Fruit fly (Drosophila melanogaster) whole organism, embryonic: ENCODE measurements around the gene Art2.

Experiments
- Ada2b ChIP-seq: fragments of 200-800 bp; sonication (Bioruptor generic); IDR thresholded peaks from 2 replicates; pipeline ENCODE4 v1.3.6; 2022; ENCODE audit warnings: missing biosample characterization, missing genetic modification characterization
- BEAF-32 ChIP-seq: fragments of 200-800 bp; sonication (Bioruptor generic); optimal IDR thresholded peaks from 3 replicates; lab custom pipeline; 2017; ENCODE audit warnings: missing biosample characterization, missing genetic modification characterization, mild to moderate bottlenecking, moderate library complexity, missing genetic modification reagents
- CG10462 ChIP-seq: fragments of 200-800 bp; sonication (Bioruptor generic); optimal IDR thresholded peaks from 2 replicates; lab custom pipeline; 2016; ENCODE audit warnings: missing biosample characterization, missing genetic modification characterization
- CG10654 ChIP-seq: fragments of 200-800 bp; sonication (Bioruptor generic); optimal IDR thresholded peaks from 2 replicates; lab custom pipeline; 2016; ENCODE audit warnings: missing biosample characterization, missing genetic modification characterization
- CG10959 ChIP-seq: fragments of 200-800 bp; sonication (Bioruptor generic); IDR thresholded peaks from 2 replicates; pipeline ENCODE4 v1.3.6; 2022; ENCODE audit warnings: missing biosample characterization, missing genetic modification characterization
- CG10979 ChIP-seq: fragments of 200-800 bp; sonication (Bioruptor generic); optimal IDR thresholded peaks from 2 replicates; lab custom pipeline; 2018; ENCODE audit warnings: missing biosample characterization, mild to moderate bottlenecking, missing genetic modification characterization, moderate library complexity
- CG15601 ChIP-seq: fragments of 200-800 bp; sonication (Bioruptor generic); optimal IDR thresholded peaks from 3 replicates; lab custom pipeline; 2019; ENCODE audit warnings: missing biosample characterization, mild to moderate bottlenecking, missing genetic modification characterization, moderate library complexity
- CG17802 ChIP-seq: fragments of 200-800 bp; sonication (Bioruptor generic); optimal IDR thresholded peaks from 2 replicates; lab custom pipeline; 2018; ENCODE audit warnings: missing biosample characterization, mild to moderate bottlenecking, missing genetic modification characterization, moderate library complexity
- CG18619 ChIP-seq: fragments of 200-800 bp; sonication (Bioruptor generic); optimal IDR thresholded peaks from 3 replicates; lab custom pipeline; 2017; ENCODE audit warnings: missing biosample characterization, mild to moderate bottlenecking, missing genetic modification characterization
- CG2116 ChIP-seq: fragments of 200-800 bp; sonication (Bioruptor generic); optimal IDR thresholded peaks from 3 replicates; lab custom pipeline; 2018; ENCODE audit warnings: missing biosample characterization, mild to moderate bottlenecking, missing genetic modification characterization
- CG3847 ChIP-seq: fragments of 200-800 bp; sonication (Bioruptor generic); IDR thresholded peaks from 2 replicates; pipeline ENCODE4 v1.3.6; 2022; ENCODE audit warnings: missing biosample characterization, missing genetic modification characterization
- CG4730 ChIP-seq: fragments of 200-800 bp; sonication (Bioruptor generic); IDR thresholded peaks from 2 replicates; pipeline ENCODE4 v1.3.6; 2022; ENCODE audit warnings: missing biosample characterization, missing genetic modification characterization
- CG6854 ChIP-seq: fragments of 200-800 bp; sonication (Bioruptor generic); optimal IDR thresholded peaks from 3 replicates; lab custom pipeline; 2017; ENCODE audit warnings: missing biosample characterization, mild to moderate bottlenecking, missing genetic modification characterization
- CG7372 ChIP-seq: fragments of 200-800 bp; sonication (Bioruptor generic); IDR thresholded peaks from 2 replicates; pipeline ENCODE4 v1.3.6; 2022; ENCODE audit warnings: missing biosample characterization, missing genetic modification characterization
- CG7556 ChIP-seq: fragments of 200-800 bp; sonication (Bioruptor generic); optimal IDR thresholded peaks from 2 replicates; lab custom pipeline; 2017; ENCODE audit warnings: missing biosample characterization, mild to moderate bottlenecking, missing genetic modification characterization
- Dfd ChIP-seq, 2 experiments: fragments of >200 bp; optimal IDR thresholded peaks; 2 replicates each; lab custom pipeline; 2017; ENCODE audit warnings: missing biosample characterization in 2 of 2, missing genetic modification characterization in 2 of 2
- E2f1 ChIP-seq: fragments of 200-800 bp; sonication (Bioruptor generic); IDR thresholded peaks from 2 replicates; pipeline ENCODE4 v1.3.6; 2022; ENCODE audit warnings: missing biosample characterization, missing genetic modification characterization
- Gsc ChIP-seq: fragments of 200-800 bp; sonication (Bioruptor generic); IDR thresholded peaks from 2 replicates; pipeline ENCODE4 v1.3.6; 2022; ENCODE audit warnings: missing biosample characterization, missing genetic modification characterization
- Gug ChIP-seq: fragments of 200-800 bp; sonication (Bioruptor generic); IDR thresholded peaks from 4 replicates; pipeline ENCODE4 v1.3.6; 2022; ENCODE audit warnings: missing biosample characterization, missing genetic modification characterization
- HHEX ChIP-seq: fragments of 200-800 bp; sonication (Bioruptor generic); optimal IDR thresholded peaks from 3 replicates; lab custom pipeline; 2017; ENCODE audit warnings: missing biosample characterization, mild to moderate bottlenecking, missing genetic modification characterization, missing genetic modification reagents
- Hey ChIP-seq: fragments of 200-800 bp; sonication (Bioruptor generic); optimal IDR thresholded peaks from 3 replicates; lab custom pipeline; 2018; ENCODE audit warnings: missing biosample characterization, mild to moderate bottlenecking, missing genetic modification characterization
- Hr39 ChIP-seq: fragments of >200 bp; optimal IDR thresholded peaks from 2 replicates; lab custom pipeline; 2017
- Max ChIP-seq: fragments of 200-800 bp; sonication (Bioruptor generic); optimal IDR thresholded peaks from 2 replicates; lab custom pipeline; 2016; ENCODE audit warnings: missing biosample characterization, mild to moderate bottlenecking, missing genetic modification characterization
- Meics ChIP-seq: fragments of 200-800 bp; sonication (Bioruptor generic); optimal IDR thresholded peaks from 2 replicates; lab custom pipeline; 2017; ENCODE audit warnings: missing biosample characterization, mild to moderate bottlenecking, missing genetic modification characterization
- Mrtf ChIP-seq: fragments of 200-800 bp; sonication (Bioruptor generic); IDR thresholded peaks from 3 replicates; pipeline ENCODE4 v1.3.6; 2022; ENCODE audit warnings: missing biosample characterization, missing genetic modification characterization
- NC2α ChIP-seq: fragments of 200-800 bp; sonication (Bioruptor generic); optimal IDR thresholded peaks from 2 replicates; lab custom pipeline; 2016; ENCODE audit warnings: missing biosample characterization, missing genetic modification characterization
- Nf-YB ChIP-seq: fragments of 200-800 bp; sonication (Bioruptor generic); optimal IDR thresholded peaks from 3 replicates; lab custom pipeline; 2019; ENCODE audit warnings: missing biosample characterization, mild to moderate bottlenecking, missing genetic modification characterization, moderate library complexity
- Pdp1 ChIP-seq, 2 experiments: fragments of 200-800 bp; sonication (Bioruptor generic); optimal IDR thresholded peaks; 3 replicates each; lab custom pipeline; 2016; ENCODE audit warnings: missing biosample characterization in 2 of 2, missing genetic modification characterization in 2 of 2, mild to moderate bottlenecking in 1 of 2, moderate library complexity in 1 of 2
- Tbp ChIP-seq: fragments of >200 bp; optimal IDR thresholded peaks from 2 replicates; lab custom pipeline; 2018; ENCODE audit warnings: missing biosample characterization, missing genetic modification characterization
- YL-1 ChIP-seq: fragments of 200-800 bp; sonication (Bioruptor generic); optimal IDR thresholded peaks from 3 replicates; lab custom pipeline; 2017; ENCODE audit warnings: missing biosample characterization, mild to moderate bottlenecking, missing genetic modification characterization
- bsh ChIP-seq, 2 experiments: fragments of 200-800 bp; sonication (Bioruptor generic); optimal IDR thresholded peaks; 2 replicates each; lab custom pipeline; 2017 to 2018; ENCODE audit warnings: mild to moderate bottlenecking in 2 of 2, missing biosample characterization in 2 of 2, missing genetic modification characterization in 2 of 2, moderate library complexity in 1 of 2
- cas ChIP-seq: fragments of 200-800 bp; sonication (Bioruptor generic); IDR thresholded peaks from 2 replicates; pipeline ENCODE4 v1.3.6; 2022; ENCODE audit warnings: missing biosample characterization, missing genetic modification characterization
- crc ChIP-seq: fragments of 200-800 bp; sonication (Bioruptor generic); optimal IDR thresholded peaks from 2 replicates; lab custom pipeline; 2016; ENCODE audit warnings: missing biosample characterization, missing genetic modification characterization
- croc ChIP-seq: fragments of 200-800 bp; sonication (Bioruptor generic); conservative IDR thresholded peaks from 3 replicates; pipeline ENCODE4 v1.3.6; 2022; ENCODE audit warnings: missing biosample characterization, missing genetic modification characterization
- disco-r ChIP-seq: fragments of 200-800 bp; sonication (Bioruptor generic); optimal IDR thresholded peaks from 2 replicates; lab custom pipeline; 2016; ENCODE audit warnings: missing biosample characterization, missing genetic modification characterization
- dysf ChIP-seq: fragments of 200-800 bp; sonication (Bioruptor generic); IDR thresholded peaks from 3 replicates; pipeline ENCODE4 v1.3.6; 2022; ENCODE audit warnings: missing biosample characterization, missing genetic modification characterization
- grau ChIP-seq: fragments of 200-800 bp; optimal IDR thresholded peaks from 3 replicates; lab custom pipeline; 2019; ENCODE audit warnings: missing biosample characterization, mild to moderate bottlenecking, missing genetic modification characterization, moderate library complexity
- ham ChIP-seq: fragments of 200-800 bp; sonication (Bioruptor generic); IDR thresholded peaks from 2 replicates; pipeline ENCODE4 v1.3.6; 2022; ENCODE audit warnings: missing biosample characterization, missing genetic modification characterization
- hkb ChIP-seq, 2 experiments: fragments of 200-800 bp in 1 of 2; fragments of >200 bp in 1 of 2; sonication (Bioruptor generic) in 1 of 2; IDR thresholded peaks in 1 of 2; optimal IDR thresholded peaks in 1 of 2; 2 replicates each; pipeline versions ENCODE4 v1.3.6 to Lab custom; 2017 to 2022; ENCODE audit warnings: missing biosample characterization in 1 of 2, missing genetic modification characterization in 1 of 2
- hth ChIP-seq: fragments of >200 bp; optimal IDR thresholded peaks from 2 replicates; lab custom pipeline; 2017; ENCODE audit warnings: inconsistent platforms
- ind ChIP-seq: fragments of 200-800 bp; sonication (Bioruptor generic); optimal IDR thresholded peaks from 3 replicates; lab custom pipeline; 2016; ENCODE audit warnings: missing biosample characterization, missing genetic modification characterization
- jing ChIP-seq: fragments of 200-800 bp; sonication (Bioruptor generic); optimal IDR thresholded peaks from 2 replicates; lab custom pipeline; 2018; ENCODE audit warnings: missing biosample characterization, mild to moderate bottlenecking, missing genetic modification characterization
- klu ChIP-seq: fragments of 200-800 bp; sonication (Bioruptor generic); IDR thresholded peaks from 2 replicates; pipeline ENCODE4 v1.3.6; 2022; ENCODE audit warnings: missing biosample characterization, missing genetic modification characterization
- knrl ChIP-seq: fragments of 200-800 bp; sonication (Bioruptor generic); IDR thresholded peaks from 3 replicates; pipeline ENCODE4 v1.3.6; 2022; ENCODE audit warnings: missing biosample characterization, missing genetic modification characterization; ENCODE audit not compliant: partially characterized antibody
- pan ChIP-seq, 4 experiments: fragments of >200 bp in 3 of 4; fragments of 200-800 bp in 1 of 4; sonication (Bioruptor generic) in 1 of 4; optimal IDR thresholded peaks in 3 of 4; IDR thresholded peaks in 1 of 4; 2 replicates each; pipeline versions ENCODE4 v1.3.6 to Lab custom; 2017 to 2022; ENCODE audit warnings: missing biosample characterization in 2 of 4, missing genetic modification characterization in 2 of 4, mixed read lengths in 1 of 4
- pnt ChIP-seq: fragments of 200-800 bp; sonication (Bioruptor generic); optimal IDR thresholded peaks from 3 replicates; lab custom pipeline; 2016; ENCODE audit warnings: missing biosample characterization, missing genetic modification characterization
- pros ChIP-seq: fragments of 200-800 bp; sonication (Bioruptor generic); optimal IDR thresholded peaks from 3 replicates; lab custom pipeline; 2019; ENCODE audit warnings: missing biosample characterization, mild to moderate bottlenecking, missing genetic modification characterization, moderate library complexity
- run ChIP-seq: fragments of 200-800 bp; sonication (Bioruptor generic); optimal IDR thresholded peaks from 3 replicates; lab custom pipeline; 2018; ENCODE audit warnings: missing biosample characterization, mild to moderate bottlenecking, missing genetic modification characterization
- sc ChIP-seq, 3 experiments: fragments of >200 bp in 2 of 3; fragments of 200-800 bp in 1 of 3; sonication (Bioruptor generic) in 1 of 3; optimal IDR thresholded peaks; 2 replicates in 2 of 3; 3 replicates in 1 of 3; lab custom pipeline; 2017; ENCODE audit warnings: mild to moderate bottlenecking in 1 of 3, missing biosample characterization in 1 of 3, missing genetic modification characterization in 1 of 3, missing genetic modification reagents in 1 of 3
- sens ChIP-seq: fragments of 200-800 bp; sonication (Bioruptor generic); peaks from one replicate; lab custom pipeline; 2016; ENCODE audit warnings: missing biosample characterization, missing genetic modification characterization
- slou ChIP-seq: fragments of 200-800 bp; sonication (Bioruptor generic); optimal IDR thresholded peaks from 3 replicates; lab custom pipeline; 2016; ENCODE audit warnings: missing biosample characterization, missing genetic modification characterization

Gene Art2

dm6 chr2L:4286014-4286527, 4.9 kb upstream of the Art2 start (continued):
- TF ChIP-seq Dfd (GFP tag; optimal IDR thresholded peaks at IDR 0.05; lab: Kevin White, UChicago) (no peak), pnt (GFP tag; lab: Kevin White, UChicago) (no peak), Nf-YB (GFP tag; lab: Kevin White, UChicago) (peak; percentile 9), ham (GFP tag; lab: Robert Waterston, UW) (no peak), crc (GFP tag; lab: Kevin White, UChicago) (no peak), CG18619 (GFP tag; lab: Kevin White, UChicago) (no peak), Pdp1 (GFP tag; optimal IDR thresholded peaks at IDR 0.05; lab: Kevin White, UChicago) (peak; percentile 19 to 49), disco-r (no peak), CG10654 (GFP tag; lab: Kevin White, UChicago) (no peak), jing (GFP tag; lab: Kevin White, UChicago) (no peak), CG10462 (GFP tag; lab: Kevin White, UChicago) (no peak), Mrtf (GFP tag; lab: Robert Waterston, UW) (no peak), sc (optimal IDR thresholded peaks at IDR 0.05; lab: Kevin White, UChicago) (no peak), sc (GFP tag; optimal IDR thresholded peaks at IDR 0.05; lab: Kevin White, UChicago) (no peak), HHEX (GFP tag; lab: Kevin White, UChicago) (peak; percentile 52), Hey (tag; lab: Kevin White, UChicago) (no peak), YL-1 (no peak), BEAF-32 (no peak), CG2116 (no peak), pan (optimal IDR thresholded peaks at IDR 0.05; lab: Kevin White, UChicago) (no peak), pan (GFP tag; optimal IDR thresholded peaks at IDR 0.05 in 1 of 2, IDR thresholded peaks at IDR 0.05 in 1 of 2) (peak in 1 of 2 experiments; percentile 41), CG7556 (GFP tag; lab: Kevin White, UChicago) (peak; percentile 38), CG6854 (GFP tag; lab: Kevin White, UChicago) (no peak), croc (GFP tag; lab: Robert Waterston, UW) (no peak), pros (GFP tag; lab: Kevin White, UChicago) (no peak), run (tag; lab: Kevin White, UChicago) (no peak), slou (GFP tag; lab: Kevin White, UChicago) (no peak), Gsc (GFP tag; lab: Robert Waterston, UW) (no peak), E2f1 (GFP tag; lab: Robert Waterston, UW) (no peak), CG10959 (no peak), ind (GFP tag; lab: Kevin White, UChicago) (no peak), Meics (no peak), cas (GFP tag; lab: Robert Waterston, UW) (no peak), Hr39 (no peak), CG3847 (GFP tag; lab: Robert Waterston, UW) (no peak), dysf (GFP tag; lab: Robert Waterston, UW) (no peak), knrl (GFP tag; lab: Robert Waterston, UW) (no peak), CG17802 (no peak), CG7372 (no peak), Max (no peak), CG10979 (tag; lab: Kevin White, UChicago) (peak; percentile 63), bsh (GFP tag; optimal IDR thresholded peaks at IDR 0.05; lab: Kevin White, UChicago) (peak in 1 of 2 experiments; percentile 59), hth (lab: Kevin White, UChicago) (no peak), sens (GFP tag; lab: Kevin White, UChicago) (peak; percentile 93), hkb (optimal IDR thresholded peaks at IDR 0.05; lab: Kevin White, UChicago) (no peak), hkb (GFP tag; IDR thresholded peaks at IDR 0.05; lab: Robert Waterston, UW) (no peak), CG15601 (tag; lab: Kevin White, UChicago) (peak; percentile 51), klu (GFP tag; lab: Robert Waterston, UW) (no peak), Ada2b (GFP tag; lab: Robert Waterston, UW) (no peak), grau (tag; lab: Kevin White, UChicago) (peak; percentile 32), CG4730 (GFP tag; lab: Robert Waterston, UW) (no peak), NC2α (GFP tag; lab: Kevin White, UChicago) (no peak), Gug (no peak), Tbp (GFP tag; lab: Kevin White, UChicago) (no peak)
